Worm (Caenorhabditis elegans): ENCODE data around the gene K07E1.1.

Gene K07E1.1

ce11 chrII:4550783-4551182 lies at the start of gene K07E1.1:
TSS of gene K07E1.1 (plus strand) at chrII:4551083.
- TF ChIP-seq fkh-4 (tag; optimal IDR thresholded peaks at IDR 0.05; ENCODE audit: borderline replicate concordance): no peak
- no peak for TF ChIP-seq skn-1 (tag; optimal IDR thresholded peaks at IDR 0.05)
- no peak for TF ChIP-seq F16B12.6 (tag; optimal IDR thresholded peaks at IDR 0.05)
- no peak for TF ChIP-seq nhr-20 (tag; optimal IDR thresholded peaks at IDR 0.05)
- TF ChIP-seq ceh-8 (GFP tag; optimal IDR thresholded peaks at IDR 0.05): no peak
- TF ChIP-seq hlh-4 (tag; optimal IDR thresholded peaks at IDR 0.05): no peak
- TF ChIP-seq ceh-90 (tag; optimal IDR thresholded peaks at IDR 0.05): no peak
- TF ChIP-seq ceh-82 (tag; optimal IDR thresholded peaks at IDR 0.05): no peak
- no peak for TF ChIP-seq aly-2 (tag; optimal IDR thresholded peaks at IDR 0.05)
- TF ChIP-seq rnt-1 (tag; optimal IDR thresholded peaks at IDR 0.05): no peak
- TF ChIP-seq isw-1 (GFP tag; IDR thresholded peaks at IDR 0.05): no peak
- TF ChIP-seq unc-130 (tag; optimal IDR thresholded peaks at IDR 0.05): no peak
- TF ChIP-seq nhr-76 (tag; optimal IDR thresholded peaks at IDR 0.05): no peak
- no peak for TF ChIP-seq nhr-237 (tag; optimal IDR thresholded peaks at IDR 0.05)
- TF ChIP-seq lin-39 (tag; optimal IDR thresholded peaks at IDR 0.05): no peak
- TF ChIP-seq swsn-7 (tag; optimal IDR thresholded peaks at IDR 0.05): no peak
- no peak for TF ChIP-seq fkh-8 (tag; optimal IDR thresholded peaks at IDR 0.05)
- no peak for TF ChIP-seq lin-35 (GFP tag; optimal IDR thresholded peaks at IDR 0.05)
- TF ChIP-seq hlh-17 (GFP tag; optimal IDR thresholded peaks at IDR 0.05; ENCODE audit: borderline replicate concordance): no peak

ce11 chrII:4505097-4505626 lies 45.7 kb upstream of the K07E1.1 start, which contains the start of gene camt-1:
TSS of gene camt-1 (minus strand) at chrII:4505147.
- TF ChIP-seq snu-23 (GFP tag; optimal IDR thresholded peaks at IDR 0.05): peak; percentile 17
- TF ChIP-seq dsc-1 (tag; optimal IDR thresholded peaks at IDR 0.05): peak; percentile 94
- TF ChIP-seq pax-3 (tag; optimal IDR thresholded peaks at IDR 0.05): peak; percentile 65
- TF ChIP-seq fkh-8 (tag; optimal IDR thresholded peaks at IDR 0.05): peak; percentile 66
- no peak for TF ChIP-seq irx-1 (tag; optimal IDR thresholded peaks at IDR 0.05)
- peak; percentile 20 for TF ChIP-seq egl-13 (tag; optimal IDR thresholded peaks at IDR 0.05)
- no peak for TF ChIP-seq lin-14 (GFP tag; optimal IDR thresholded peaks at IDR 0.05)
- no peak for TF ChIP-seq unc-98 (GFP tag; IDR thresholded peaks at IDR 0.05)
- no peak for TF ChIP-seq tbx-2 (tag; optimal IDR thresholded peaks at IDR 0.05)
- TF ChIP-seq skn-1 (tag; optimal IDR thresholded peaks at IDR 0.05): no peak
- TF ChIP-seq nhr-12 (tag; optimal IDR thresholded peaks at IDR 0.05): no peak
- no peak for TF ChIP-seq ceh-63 (GFP tag; optimal IDR thresholded peaks at IDR 0.05)
- TF ChIP-seq unc-30 (tag; optimal IDR thresholded peaks at IDR 0.05): no peak
- TF ChIP-seq ets-5 (GFP tag; IDR thresholded peaks at IDR 0.05): no peak
- TF ChIP-seq aly-2 (tag; optimal IDR thresholded peaks at IDR 0.05): no peak
- no peak for TF ChIP-seq jun-1 (tag; optimal IDR thresholded peaks at IDR 0.05)
- TF ChIP-seq nhr-71 (tag; optimal IDR thresholded peaks at IDR 0.05): peak; percentile 27
- no peak for TF ChIP-seq lsy-2 (tag; optimal IDR thresholded peaks at IDR 0.05)
- TF ChIP-seq unc-130 (tag; optimal IDR thresholded peaks at IDR 0.05): no peak
- TF ChIP-seq rnt-1 (tag; optimal IDR thresholded peaks at IDR 0.05): no peak
- TF ChIP-seq efl-3 (GFP tag; optimal IDR thresholded peaks at IDR 0.05): no peak
- no peak for TF ChIP-seq hpl-2 (GFP tag; optimal IDR thresholded peaks at IDR 0.05)
- peak; percentile 33 for TF ChIP-seq nhr-47 (tag; optimal IDR thresholded peaks at IDR 0.05)
- TF ChIP-seq sox-4 (tag; optimal IDR thresholded peaks at IDR 0.05): peak; percentile 22
- TF ChIP-seq egl-27 (tag; optimal IDR thresholded peaks at IDR 0.05): no peak
- no peak for TF ChIP-seq nhr-84 (tag; optimal IDR thresholded peaks at IDR 0.05)
- TF ChIP-seq unc-86 (tag; optimal IDR thresholded peaks at IDR 0.05): peak; percentile 53
- no peak for TF ChIP-seq swsn-7 (tag; optimal IDR thresholded peaks at IDR 0.05)
- no peak for TF ChIP-seq dpl-1 (GFP tag; optimal IDR thresholded peaks at IDR 0.05)
